Fruit fly (Drosophila melanogaster) whole organism, embryonic: ENCODE results near the gene CG31122.

Source experiments
- Ada2b ChIP-seq: fragments of 200-800 bp; sonication (Bioruptor generic); IDR thresholded peaks from 2 replicates; pipeline ENCODE4 v1.3.6; 2022; ENCODE audit warnings: missing biosample characterization, missing genetic modification characterization
- CG10321 ChIP-seq: fragments of 200-800 bp; sonication (Bioruptor generic); IDR thresholded peaks from 2 replicates; pipeline ENCODE4 v1.3.6; 2022; ENCODE audit warnings: missing biosample characterization, missing genetic modification characterization
- CG11093 ChIP-seq: fragments of 200-800 bp; sonication (Bioruptor generic); IDR thresholded peaks from 3 replicates; pipeline ENCODE4 v1.3.6; 2022; ENCODE audit warnings: missing biosample characterization, missing genetic modification characterization
- CG11723 ChIP-seq: fragments of 200-800 bp; sonication (Bioruptor generic); optimal IDR thresholded peaks from 2 replicates; lab custom pipeline; 2017; ENCODE audit warnings: missing biosample characterization, mild to moderate bottlenecking, missing genetic modification characterization
- CG12219 ChIP-seq: fragments of 200-800 bp; sonication (Bioruptor generic); optimal IDR thresholded peaks from 3 replicates; lab custom pipeline; 2018; ENCODE audit warnings: missing biosample characterization, mild to moderate bottlenecking, missing genetic modification characterization
- CG13287 ChIP-seq: fragments of 200-800 bp; sonication (Bioruptor generic); IDR thresholded peaks from 2 replicates; pipeline ENCODE4 v1.3.6; 2022; ENCODE audit warnings: missing biosample characterization, missing genetic modification characterization; ENCODE audit not compliant: partially characterized antibody
- CG14860 ChIP-seq: fragments of 200-800 bp; sonication (Bioruptor generic); IDR thresholded peaks from 3 replicates; pipeline ENCODE4 v1.3.6; 2022; ENCODE audit warnings: missing biosample characterization, missing genetic modification characterization; ENCODE audit not compliant: partially characterized antibody
- CG15011 ChIP-seq: fragments of 200-800 bp; sonication (Bioruptor generic); optimal IDR thresholded peaks from 3 replicates; lab custom pipeline; 2018; ENCODE audit warnings: missing biosample characterization, mild to moderate bottlenecking, missing genetic modification characterization
- CG15269 ChIP-seq: fragments of 200-800 bp; sonication (Bioruptor generic); optimal IDR thresholded peaks from 2 replicates; lab custom pipeline; 2018; ENCODE audit warnings: missing biosample characterization, mild to moderate bottlenecking, missing genetic modification characterization, moderate library complexity
- CG17328 ChIP-seq: fragments of 200-800 bp; sonication (Bioruptor generic); IDR thresholded peaks from 2 replicates; pipeline ENCODE4 v1.3.6; 2022; ENCODE audit warnings: missing biosample characterization, missing genetic modification characterization
- CG17359 ChIP-seq: fragments of 200-800 bp; sonication (Bioruptor generic); optimal IDR thresholded peaks from 3 replicates; lab custom pipeline; 2018; ENCODE audit warnings: missing biosample characterization, mild to moderate bottlenecking, missing genetic modification characterization, moderate library complexity
- CG17361 ChIP-seq: fragments of 200-800 bp; sonication (Bioruptor generic); IDR thresholded peaks from 3 replicates; pipeline ENCODE4 v1.3.6; 2022; ENCODE audit warnings: missing biosample characterization, missing genetic modification characterization
- CG31388 ChIP-seq: fragments of 200-800 bp; sonication (Bioruptor generic); optimal IDR thresholded peaks from 2 replicates; lab custom pipeline; 2016; ENCODE audit warnings: missing biosample characterization, missing genetic modification characterization
- CG3838 ChIP-seq: fragments of 200-800 bp; sonication (Bioruptor generic); optimal IDR thresholded peaks from 3 replicates; lab custom pipeline; 2016; ENCODE audit warnings: missing biosample characterization, missing genetic modification characterization
- CG4404 ChIP-seq: fragments of 200-800 bp; sonication (Bioruptor generic); IDR thresholded peaks from 2 replicates; pipeline ENCODE4 v1.3.6; 2022; ENCODE audit warnings: missing biosample characterization, missing genetic modification characterization
- CG6689 ChIP-seq: fragments of 200-800 bp; sonication (Bioruptor generic); IDR thresholded peaks from 2 replicates; pipeline ENCODE4 v1.3.6; 2022; ENCODE audit warnings: missing biosample characterization, missing genetic modification characterization
- CG7786 ChIP-seq: fragments of 200-800 bp; sonication (Bioruptor generic); optimal IDR thresholded peaks from 2 replicates; lab custom pipeline; 2016; ENCODE audit warnings: missing biosample characterization, missing genetic modification characterization
- CG7928 ChIP-seq: fragments of 200-800 bp; sonication (Bioruptor generic); optimal IDR thresholded peaks from 2 replicates; lab custom pipeline; 2017; ENCODE audit warnings: missing biosample characterization, mild to moderate bottlenecking, missing genetic modification characterization
- CG8924 ChIP-seq: fragments of 200-800 bp; optimal IDR thresholded peaks from 3 replicates; lab custom pipeline; 2019; ENCODE audit warnings: missing biosample characterization, mild to moderate bottlenecking, missing genetic modification characterization, moderate library complexity
- CrebB ChIP-seq: fragments of 200-800 bp; sonication (Bioruptor generic); optimal IDR thresholded peaks from 3 replicates; lab custom pipeline; 2018; ENCODE audit warnings: missing biosample characterization, mild to moderate bottlenecking, missing genetic modification characterization
- Deaf1 ChIP-seq: fragments of 200-800 bp; optimal IDR thresholded peaks from 3 replicates; lab custom pipeline; 2019; ENCODE audit warnings: missing biosample characterization, mild to moderate bottlenecking, missing genetic modification characterization, moderate library complexity
- E2f2 ChIP-seq: fragments of 200-800 bp; sonication (Bioruptor generic); IDR thresholded peaks from 2 replicates; pipeline ENCODE4 v1.3.6; 2022; ENCODE audit warnings: missing biosample characterization, missing genetic modification characterization
- Gug ChIP-seq: fragments of 200-800 bp; sonication (Bioruptor generic); IDR thresholded peaks from 4 replicates; pipeline ENCODE4 v1.3.6; 2022; ENCODE audit warnings: missing biosample characterization, missing genetic modification characterization
- HHEX ChIP-seq: fragments of 200-800 bp; sonication (Bioruptor generic); optimal IDR thresholded peaks from 3 replicates; lab custom pipeline; 2017; ENCODE audit warnings: missing biosample characterization, mild to moderate bottlenecking, missing genetic modification characterization, missing genetic modification reagents
- HLH4C ChIP-seq: fragments of 200-800 bp; sonication (Bioruptor generic); IDR thresholded peaks from 3 replicates; pipeline ENCODE4 v1.3.6; 2022; ENCODE audit warnings: missing biosample characterization, missing genetic modification characterization; ENCODE audit not compliant: partially characterized antibody
- Hr39 ChIP-seq: fragments of >200 bp; optimal IDR thresholded peaks from 2 replicates; lab custom pipeline; 2017
- Hsf ChIP-seq: fragments of 200-800 bp; sonication (Bioruptor generic); optimal IDR thresholded peaks from 3 replicates; lab custom pipeline; 2016; ENCODE audit warnings: missing biosample characterization, missing genetic modification characterization
- Kr ChIP-seq: fragments of 200-800 bp; sonication (Bioruptor generic); optimal IDR thresholded peaks from 2 replicates; lab custom pipeline; 2017; ENCODE audit warnings: missing biosample characterization, mild to moderate bottlenecking, missing genetic modification characterization
- MESR4 ChIP-seq: fragments of 200-800 bp; sonication (Bioruptor generic); optimal IDR thresholded peaks from 2 replicates; lab custom pipeline; 2018; ENCODE audit warnings: missing biosample characterization, mild to moderate bottlenecking, missing genetic modification characterization, moderate library complexity
- Mad ChIP-seq: fragments of 200-800 bp; sonication (Bioruptor generic); optimal IDR thresholded peaks from 2 replicates; lab custom pipeline; 2016; ENCODE audit warnings: missing biosample characterization, missing genetic modification characterization
- ac ChIP-seq: fragments of 200-800 bp; sonication (Bioruptor generic); optimal IDR thresholded peaks from 3 replicates; lab custom pipeline; 2017; ENCODE audit warnings: missing biosample characterization, mild to moderate bottlenecking, missing genetic modification characterization
- bab2 ChIP-seq: fragments of 200-800 bp; sonication (Bioruptor generic); optimal IDR thresholded peaks from 2 replicates; lab custom pipeline; 2016; ENCODE audit warnings: missing biosample characterization, missing genetic modification characterization
- bbx ChIP-seq: fragments of 200-800 bp; sonication (Bioruptor generic); IDR thresholded peaks from 2 replicates; pipeline ENCODE4 v1.3.6; 2022; ENCODE audit warnings: missing biosample characterization, missing genetic modification characterization; ENCODE audit not compliant: partially characterized antibody
- caup ChIP-seq: fragments of 200-800 bp; sonication (Bioruptor generic); optimal IDR thresholded peaks from 3 replicates; lab custom pipeline; 2017; ENCODE audit warnings: missing biosample characterization, mild to moderate bottlenecking, missing genetic modification characterization, moderate library complexity; ENCODE audit not compliant: severe bottlenecking
- corto ChIP-seq: fragments of 200-800 bp; sonication (Bioruptor generic); optimal IDR thresholded peaks from 2 replicates; lab custom pipeline; 2016; ENCODE audit warnings: missing biosample characterization, mild to moderate bottlenecking, missing genetic modification characterization, moderate library complexity
- disco-r ChIP-seq: fragments of 200-800 bp; sonication (Bioruptor generic); optimal IDR thresholded peaks from 2 replicates; lab custom pipeline; 2016; ENCODE audit warnings: missing biosample characterization, missing genetic modification characterization
- dpn ChIP-seq, 2 experiments: fragments of 200-800 bp; sonication (Bioruptor generic); optimal IDR thresholded peaks; 3 replicates each; lab custom pipeline; 2016; ENCODE audit warnings: missing biosample characterization in 2 of 2, missing genetic modification characterization in 2 of 2
- hkb ChIP-seq, 2 experiments: fragments of 200-800 bp in 1 of 2; fragments of >200 bp in 1 of 2; sonication (Bioruptor generic) in 1 of 2; IDR thresholded peaks in 1 of 2; optimal IDR thresholded peaks in 1 of 2; 2 replicates each; pipeline versions ENCODE4 v1.3.6 to Lab custom; 2017 to 2022; ENCODE audit warnings: missing biosample characterization in 1 of 2, missing genetic modification characterization in 1 of 2
- lov ChIP-seq, 2 experiments: fragments of 200-800 bp in 1 of 2; fragments of >200 bp in 1 of 2; sonication (Bioruptor generic) in 1 of 2; IDR thresholded peaks in 1 of 2; optimal IDR thresholded peaks in 1 of 2; 2 replicates in 1 of 2; 3 replicates in 1 of 2; pipeline versions ENCODE4 v1.3.6 to Lab custom; 2017 to 2022; ENCODE audit warnings: missing biosample characterization in 1 of 2, missing genetic modification characterization in 1 of 2
- luna ChIP-seq: fragments of 200-800 bp; sonication (Bioruptor generic); optimal IDR thresholded peaks from 2 replicates; lab custom pipeline; 2016; ENCODE audit warnings: missing biosample characterization, missing genetic modification characterization
- mirr ChIP-seq: fragments of 200-800 bp; sonication (Bioruptor generic); optimal IDR thresholded peaks from 3 replicates; lab custom pipeline; 2018; ENCODE audit warnings: missing biosample characterization, mild to moderate bottlenecking, missing genetic modification characterization
- nmo ChIP-seq: fragments of 200-800 bp; sonication (Bioruptor generic); optimal IDR thresholded peaks from 2 replicates; lab custom pipeline; 2018; ENCODE audit warnings: missing biosample characterization, mild to moderate bottlenecking, missing genetic modification characterization, moderate library complexity
- peb ChIP-seq: fragments of 200-800 bp; sonication (Bioruptor generic); IDR thresholded peaks from 2 replicates; pipeline ENCODE4 v1.3.6; 2022; ENCODE audit warnings: missing biosample characterization, missing genetic modification characterization
- run ChIP-seq: fragments of 200-800 bp; sonication (Bioruptor generic); optimal IDR thresholded peaks from 3 replicates; lab custom pipeline; 2018; ENCODE audit warnings: missing biosample characterization, mild to moderate bottlenecking, missing genetic modification characterization
- sima ChIP-seq: fragments of 200-800 bp; sonication (Bioruptor generic); optimal IDR thresholded peaks from 2 replicates; lab custom pipeline; 2016; ENCODE audit warnings: missing biosample characterization, missing genetic modification characterization
- stwl ChIP-seq: fragments of 200-800 bp; sonication (Bioruptor generic); optimal IDR thresholded peaks from 3 replicates; lab custom pipeline; 2018; ENCODE audit warnings: missing biosample characterization, mild to moderate bottlenecking, missing genetic modification characterization, moderate library complexity
- wek ChIP-seq: fragments of 200-800 bp; sonication (Bioruptor generic); optimal IDR thresholded peaks from 3 replicates; lab custom pipeline; 2018; ENCODE audit warnings: missing biosample characterization, mild to moderate bottlenecking, missing genetic modification characterization, moderate library complexity
- zfh1 ChIP-seq: fragments of 200-800 bp; sonication (Bioruptor generic); IDR thresholded peaks from 3 replicates; pipeline ENCODE4 v1.3.6; 2022; ENCODE audit warnings: missing biosample characterization, missing genetic modification characterization

CG31122 gene

DNA sequence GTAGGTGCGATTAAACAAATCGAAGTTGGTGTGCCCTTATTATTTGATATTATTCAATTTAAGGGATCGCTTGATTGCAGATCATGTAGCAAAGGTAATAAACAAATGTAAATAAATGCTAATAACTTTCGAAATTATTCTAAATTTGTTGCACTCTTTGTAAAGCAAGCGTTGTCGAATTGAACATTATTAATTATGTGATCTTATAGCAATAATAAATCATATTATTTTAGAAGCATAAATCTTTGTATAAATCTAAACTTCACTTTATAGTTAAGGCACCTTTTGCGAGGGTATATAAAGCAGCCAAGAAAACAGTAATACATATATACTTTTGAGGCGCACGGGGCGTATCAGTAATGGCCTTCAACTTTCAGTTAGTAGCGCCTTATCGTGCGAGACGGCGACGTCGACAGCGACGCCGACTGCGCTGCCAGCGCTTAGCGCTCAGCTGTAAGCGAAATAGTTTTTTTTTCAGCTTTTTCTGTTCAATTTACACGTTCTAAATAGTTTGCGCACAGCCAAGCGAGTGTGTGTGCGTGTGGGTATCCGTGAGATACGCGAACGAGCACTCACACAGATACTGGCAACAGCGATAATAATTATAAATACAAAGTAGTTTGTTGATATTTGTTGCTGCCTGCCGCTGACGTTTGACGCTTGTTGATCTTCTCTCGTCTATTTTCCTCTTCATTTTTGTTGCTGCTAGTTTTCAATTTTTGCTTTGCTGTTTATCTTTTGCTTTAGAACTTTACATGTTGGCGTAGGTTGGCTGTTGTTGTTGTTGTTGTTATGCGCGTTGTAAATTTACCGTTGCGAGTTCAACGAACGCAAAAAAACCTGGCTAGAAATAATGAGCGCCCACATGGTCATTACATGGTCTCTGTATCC lies 26.4 kb upstream of the CG31122 start (continued):
- TF ChIP-seq corto (GFP tag; lab: Kevin White, UChicago) (no peak), CG4404 (GFP tag; lab: Robert Waterston, UW) (no peak), CG10321 (GFP tag; lab: Robert Waterston, UW) (no peak), CG15269 (tag; lab: Kevin White, UChicago) (peak; percentile 73), stwl (tag; lab: Kevin White, UChicago) (no peak), CG3838 (GFP tag; lab: Kevin White, UChicago) (peak; percentile 43), CG8924 (tag; lab: Kevin White, UChicago) (peak; percentile 38), CG17359 (tag; lab: Kevin White, UChicago) (peak; percentile 48), caup (GFP tag; lab: Kevin White, UChicago) (peak; percentile 77), peb (GFP tag; lab: Robert Waterston, UW) (no peak), CG7928 (GFP tag; lab: Kevin White, UChicago) (peak; percentile 6), Hsf (GFP tag; lab: Kevin White, UChicago) (peak; percentile 29), CG17361 (peak; percentile 62), CG7786 (GFP tag; lab: Kevin White, UChicago) (no peak), CG31388 (GFP tag; lab: Kevin White, UChicago) (no peak), E2f2 (GFP tag; lab: Robert Waterston, UW) (peak; percentile 19; the same call in 1 of the 2 replicates), dpn (GFP tag; optimal IDR thresholded peaks at IDR 0.05; lab: Kevin White, UChicago) (peak; percentile 22 to 35), Kr (GFP tag; lab: Kevin White, UChicago) (no peak), mirr (GFP tag; lab: Kevin White, UChicago) (peak; percentile 93), Gug (GFP tag; lab: Robert Waterston, UW) (no peak), HHEX (GFP tag; lab: Kevin White, UChicago) (peak; percentile 62), luna (GFP tag; lab: Kevin White, UChicago) (no peak), CG14860 (GFP tag; lab: Robert Waterston, UW) (no peak), run (tag; lab: Kevin White, UChicago) (no peak), bbx (GFP tag; lab: Robert Waterston, UW) (no peak), CG6689 (GFP tag; lab: Robert Waterston, UW) (peak; percentile 41; the same call in 1 of the 2 replicates), CG17328 (GFP tag; lab: Robert Waterston, UW) (no peak), bab2 (peak; percentile 65), Deaf1 (peak; percentile 22), sima (GFP tag; lab: Kevin White, UChicago) (peak; percentile 48), Hr39 (lab: Kevin White, UChicago) (no peak), CG13287 (GFP tag; lab: Robert Waterston, UW) (0 out of 2 replicates have a peak, but pooled peaks have one; percentile 14), Mad (GFP tag; lab: Kevin White, UChicago) (no peak), disco-r (GFP tag; lab: Kevin White, UChicago) (no peak), CG11093 (GFP tag; lab: Robert Waterston, UW) (no peak), CrebB (peak; percentile 77), HLH4C (GFP tag; lab: Robert Waterston, UW) (no peak), wek (GFP tag; lab: Kevin White, UChicago) (peak; percentile 70), lov (optimal IDR thresholded peaks at IDR 0.05; lab: Kevin White, UChicago) (no peak), lov (GFP tag; IDR thresholded peaks at IDR 0.05; lab: Robert Waterston, UW) (no peak), CG12219 (GFP tag; lab: Kevin White, UChicago) (peak; percentile 29), zfh1 (GFP tag; lab: Robert Waterston, UW) (no peak), nmo (peak; percentile 37), ac (GFP tag; lab: Kevin White, UChicago) (no peak), hkb (optimal IDR thresholded peaks at IDR 0.05; lab: Kevin White, UChicago) (no peak), hkb (GFP tag; IDR thresholded peaks at IDR 0.05; lab: Robert Waterston, UW) (peak; percentile 60), CG11723 (peak; percentile 44), CG15011 (GFP tag; lab: Kevin White, UChicago) (peak; percentile 29), MESR4 (GFP tag; lab: Kevin White, UChicago) (no peak), Ada2b (GFP tag; lab: Robert Waterston, UW) (no peak)
